Worm (Caenorhabditis elegans) whole organism, L4 larva: ENCODE data around the gene twk-3.

Experiments used
- D1046.2 ChIP-seq: fragments of 200-800 bp; sonication (Bioruptor generic); IDR thresholded peaks from 2 replicates; pipeline ENCODE4 v1.3.6; 2022; ENCODE audit warnings: missing genetic modification characterization, missing compliant biosample characterization
- F44E2.7 ChIP-seq: fragments of 200-800 bp; sonication (Bioruptor generic); IDR thresholded peaks from 2 replicates; pipeline ENCODE4 v2.1.2; 2022; ENCODE audit warnings: missing genetic modification characterization, missing compliant biosample characterization
- T20F7.1 ChIP-seq: fragments of 200-800 bp; sonication (Bioruptor generic); optimal IDR thresholded peaks from 2 replicates; lab custom pipeline; 2018; ENCODE audit warnings: mild to moderate bottlenecking, missing genetic modification characterization, missing compliant biosample characterization
- ZK546.5 ChIP-seq, 2 experiments: sonication (generic microtip); optimal IDR thresholded peaks; 2 replicates each; lab custom pipeline; 2017; ENCODE audit warnings: missing biosample characterization in 2 of 2, missing genetic modification characterization in 2 of 2
- aha-1 ChIP-seq: fragments of 150-350 bp; peaks from one replicate; lab custom pipeline; 2014; ENCODE audit warnings: missing biosample characterization, missing genetic modification characterization
- ceh-20 ChIP-seq: fragments of 200-800 bp; sonication (Bioruptor generic); IDR thresholded peaks from 2 replicates; pipeline ENCODE4 v1.3.6; 2022; ENCODE audit warnings: missing genetic modification reagents, missing genetic modification characterization, missing compliant biosample characterization
- ceh-28 ChIP-seq: fragments of 150-350 bp; optimal IDR thresholded peaks from 2 replicates; lab custom pipeline; 2014; ENCODE audit warnings: missing biosample characterization, missing genetic modification reagents, missing genetic modification characterization
- ces-1 ChIP-seq: fragments of 150-350 bp; sonication (generic microtip); optimal IDR thresholded peaks from 4 replicates; lab custom pipeline; 2014; ENCODE audit warnings: missing biosample characterization, missing genetic modification reagents, missing genetic modification characterization
- ctbp-1 ChIP-seq: fragments of 200-800 bp; sonication (Bioruptor generic); IDR thresholded peaks from 2 replicates; pipeline ENCODE4 v1.3.6; 2022; ENCODE audit warnings: missing genetic modification reagents, missing genetic modification characterization, missing compliant biosample characterization
- daf-12 ChIP-seq: fragments of 150-350 bp; optimal IDR thresholded peaks from 2 replicates; lab custom pipeline; 2014; ENCODE audit warnings: missing biosample characterization, missing genetic modification reagents, missing genetic modification characterization
- dmd-8 ChIP-seq: fragments of 200-800 bp; sonication (Bioruptor generic); IDR thresholded peaks from 2 replicates; pipeline ENCODE4 v1.3.6; 2022; ENCODE audit warnings: missing genetic modification characterization, missing compliant biosample characterization
- dmd-9 ChIP-seq: fragments of 200-800 bp; sonication (Bioruptor generic); IDR thresholded peaks from 2 replicates; pipeline ENCODE4 v1.3.6; 2022; ENCODE audit warnings: missing genetic modification reagents, missing genetic modification characterization, missing compliant biosample characterization
- egl-43 ChIP-seq: fragments of 200-800 bp; sonication (Bioruptor generic); IDR thresholded peaks from 2 replicates; pipeline ENCODE4 v1.3.6; 2022; ENCODE audit warnings: missing genetic modification reagents, missing genetic modification characterization, missing compliant biosample characterization
- fos-1 ChIP-seq: fragments of 150-350 bp; optimal IDR thresholded peaks from 2 replicates; lab custom pipeline; 2014; ENCODE audit warnings: missing biosample characterization, missing genetic modification characterization
- gei-8 ChIP-seq: fragments of 200-800 bp; sonication (Bioruptor generic); optimal IDR thresholded peaks from 2 replicates; lab custom pipeline; 2018; ENCODE audit warnings: mild to moderate bottlenecking, missing genetic modification characterization, missing compliant biosample characterization
- hif-1 ChIP-seq, 2 experiments: sonication (generic microtip); optimal IDR thresholded peaks; 2 replicates each; lab custom pipeline; 2016 to 2017; ENCODE audit warnings: missing compliant biosample characterization in 2 of 2, missing genetic modification characterization in 2 of 2, missing genetic modification reagents in 2 of 2, missing genotype in 2 of 2, mild to moderate bottlenecking in 1 of 2
- hlh-11 ChIP-seq: fragments of 200-800 bp; sonication (Bioruptor generic); optimal IDR thresholded peaks from 2 replicates; lab custom pipeline; 2018; ENCODE audit warnings: mild to moderate bottlenecking, missing genetic modification characterization, missing compliant biosample characterization
- hmg-1.1 ChIP-seq: fragments of 200-800 bp; sonication (Bioruptor generic); IDR thresholded peaks from 2 replicates; pipeline ENCODE4 v1.3.6; 2022; ENCODE audit warnings: missing genetic modification reagents, missing genetic modification characterization, missing compliant biosample characterization
- lim-7 ChIP-seq: fragments of 200-800 bp; sonication (Bioruptor generic); IDR thresholded peaks from 2 replicates; pipeline ENCODE4 v1.3.6; 2022; ENCODE audit warnings: missing genetic modification characterization, missing compliant biosample characterization
- lin-1 ChIP-seq: fragments of 200-800 bp; sonication (Bioruptor generic); IDR thresholded peaks from 2 replicates; pipeline ENCODE4 v1.3.6; 2022; ENCODE audit warnings: missing genetic modification reagents, missing genetic modification characterization, missing compliant biosample characterization
- lin-15B ChIP-seq: fragments of 150-350 bp; sonication (generic microtip); optimal IDR thresholded peaks from 3 replicates; lab custom pipeline; 2014; ENCODE audit warnings: missing biosample characterization, missing genetic modification characterization
- lin-29 ChIP-seq: fragments of 200-800 bp; sonication (Bioruptor generic); IDR thresholded peaks from 2 replicates; pipeline ENCODE4 v1.3.6; 2022; ENCODE audit warnings: missing genetic modification reagents, missing genetic modification characterization, missing compliant biosample characterization
- lsy-2 ChIP-seq, 2 experiments: fragments of 150-350 bp in 1 of 2; sonication (generic microtip) in 1 of 2; optimal IDR thresholded peaks; 2 replicates each; lab custom pipeline; 2014 to 2017; ENCODE audit warnings: missing biosample characterization in 2 of 2, missing genetic modification characterization in 2 of 2
- mdl-1 ChIP-seq, 2 experiments: fragments of 150-350 bp in 1 of 2; sonication (generic microtip) in 1 of 2; optimal IDR thresholded peaks; 2 replicates each; lab custom pipeline; 2014 to 2017; ENCODE audit warnings: missing biosample characterization in 2 of 2, missing genetic modification characterization in 2 of 2
- mes-2 ChIP-seq: sonication (generic microtip); optimal IDR thresholded peaks from 2 replicates; lab custom pipeline; 2016; ENCODE audit warnings: missing genotype, mild to moderate bottlenecking, missing genetic modification characterization, missing compliant biosample characterization; ENCODE audit not compliant: poor library complexity, severe bottlenecking
- mxl-3 ChIP-seq: fragments of 200-800 bp; sonication (Bioruptor generic); optimal IDR thresholded peaks from 2 replicates; lab custom pipeline; 2018; ENCODE audit warnings: mild to moderate bottlenecking, missing genetic modification characterization, missing compliant biosample characterization
- nhr-102 ChIP-seq: sonication (generic microtip); optimal IDR thresholded peaks from 2 replicates; lab custom pipeline; 2016; ENCODE audit warnings: mild to moderate bottlenecking, missing genetic modification characterization, moderate library complexity, missing compliant biosample characterization
- nhr-11 ChIP-seq: fragments of 150-350 bp; optimal IDR thresholded peaks from 2 replicates; lab custom pipeline; 2014; ENCODE audit warnings: missing biosample characterization, missing genetic modification characterization
- nhr-25 ChIP-seq: sonication (generic microtip); optimal IDR thresholded peaks from 2 replicates; lab custom pipeline; 2017; ENCODE audit warnings: missing genetic modification characterization, mild to moderate bottlenecking, missing compliant biosample characterization, antibody characterized with exemption, moderate library complexity, borderline replicate concordance; ENCODE audit not compliant: insufficient read depth
- nhr-28 ChIP-seq: fragments of 150-350 bp; optimal IDR thresholded peaks from 2 replicates; lab custom pipeline; 2014; ENCODE audit warnings: missing biosample characterization, missing genetic modification characterization
- nhr-41 ChIP-seq: fragments of 200-800 bp; sonication (Bioruptor generic); IDR thresholded peaks from 2 replicates; pipeline ENCODE4 v1.3.6; 2022; ENCODE audit warnings: missing genetic modification reagents, missing genetic modification characterization, missing compliant biosample characterization
- nhr-42 ChIP-seq: fragments of 200-800 bp; sonication (Bioruptor generic); IDR thresholded peaks from 2 replicates; pipeline ENCODE4 v1.3.6; 2022; ENCODE audit warnings: missing genetic modification characterization, missing compliant biosample characterization
- nhr-48 ChIP-seq: sonication (generic microtip); optimal IDR thresholded peaks from 2 replicates; lab custom pipeline; 2016; ENCODE audit warnings: mild to moderate bottlenecking, missing genetic modification characterization, missing compliant biosample characterization
- nhr-6 ChIP-seq: fragments of 150-350 bp; optimal IDR thresholded peaks from 2 replicates; lab custom pipeline; 2014; ENCODE audit warnings: missing biosample characterization, missing genetic modification characterization
- pha-4 ChIP-seq, 2 experiments: fragments of 150-350 bp in 1 of 2; fragments of 200-800 bp in 1 of 2; sonication (Bioruptor generic) in 1 of 2; IDR thresholded peaks in 1 of 2; optimal IDR thresholded peaks in 1 of 2; 2 replicates each; pipeline versions ENCODE4 v1.3.6 to Lab custom; 2014 to 2022; ENCODE audit warnings: missing genetic modification characterization in 2 of 2, missing genetic modification reagents in 2 of 2, missing biosample characterization in 1 of 2, missing compliant biosample characterization in 1 of 2
- saeg-2 ChIP-seq: fragments of 200-800 bp; sonication (Bioruptor generic); IDR thresholded peaks from 2 replicates; pipeline ENCODE4 v1.3.6; 2022; ENCODE audit warnings: missing genetic modification reagents, missing genetic modification characterization, missing compliant biosample characterization
- skn-1 ChIP-seq: fragments of 150-350 bp; optimal IDR thresholded peaks from 2 replicates; lab custom pipeline; 2014; ENCODE audit warnings: missing biosample characterization, missing genetic modification characterization
- snpc-4 ChIP-seq: fragments of 150-350 bp; optimal IDR thresholded peaks from 2 replicates; lab custom pipeline; 2014; ENCODE audit warnings: missing biosample characterization, missing genetic modification characterization
- spr-1 ChIP-seq: sonication (generic microtip); optimal IDR thresholded peaks from 2 replicates; lab custom pipeline; 2016; ENCODE audit warnings: mild to moderate bottlenecking, missing genetic modification characterization, missing compliant biosample characterization
- unc-62 ChIP-seq, 3 experiments: fragments of 150-350 bp in 1 of 3; sonication (generic microtip); optimal IDR thresholded peaks in 2 of 3; peaks in 1 of 3; 1 replicate in 1 of 3; 2 replicates in 2 of 3; lab custom pipeline; 2014 to 2017; ENCODE audit warnings: missing biosample characterization in 3 of 3, missing genetic modification characterization in 3 of 3, missing genetic modification reagents in 3 of 3, missing genotype in 1 of 3
- vab-7 ChIP-seq: fragments of 200-800 bp; sonication (Bioruptor generic); IDR thresholded peaks from 2 replicates; pipeline ENCODE4 v1.3.6; 2022; ENCODE audit warnings: missing genetic modification reagents, missing genetic modification characterization, missing compliant biosample characterization
- zip-2 ChIP-seq: fragments of 150-350 bp; optimal IDR thresholded peaks from 2 replicates; lab custom pipeline; 2014; ENCODE audit warnings: missing biosample characterization, missing genetic modification characterization

Gene twk-3

DNA sequence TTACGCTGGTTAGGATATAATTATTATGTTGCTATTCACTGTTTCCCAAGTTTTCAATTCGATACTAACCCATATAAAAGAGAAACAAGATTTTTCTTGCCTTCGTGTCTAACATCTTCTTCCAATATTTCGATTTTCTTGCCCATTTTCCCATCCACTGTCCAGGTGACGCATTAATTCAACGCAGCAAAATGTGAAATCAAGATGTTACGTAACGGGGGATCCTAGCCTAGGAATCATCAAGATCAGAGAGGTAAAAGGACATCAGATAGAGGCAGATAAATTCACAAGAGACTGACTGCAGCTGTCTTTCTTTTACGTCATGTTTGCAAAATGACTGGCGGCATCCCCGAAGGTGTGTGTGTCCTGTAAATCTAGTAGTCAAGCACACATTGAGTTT is 12.0 kb upstream of the twk-3 start:
- TF ChIP-seq unc-62 (GFP tag; optimal IDR thresholded peaks at IDR 0.05 in 1 of 2; lab: Kevin White, UChicago) (peak in 1 of 2 experiments; percentile 99), unc-62 (tag; optimal IDR thresholded peaks at IDR 0.05; lab: Kevin White, UChicago) (no peak), lin-29 (GFP tag; lab: Robert Waterston, UW) (no peak), aha-1 (tag; lab: Kevin White, UChicago) (peak; percentile 13)

- peak in 1 of 2 experiments; percentile 83 for TF ChIP-seq unc-62 (GFP tag; optimal IDR thresholded peaks at IDR 0.05 in 1 of 2; lab: Kevin White, UChicago)
- TF ChIP-seq unc-62 (tag; optimal IDR thresholded peaks at IDR 0.05; lab: Kevin White, UChicago) = no peak
- no peak for TF ChIP-seq lim-7
- TF ChIP-seq, all 104 proteins: peak for 1
These were observed 11.4 kb upstream of the twk-3 start for ce11 chrII:8223945-8224344.

DNA sequence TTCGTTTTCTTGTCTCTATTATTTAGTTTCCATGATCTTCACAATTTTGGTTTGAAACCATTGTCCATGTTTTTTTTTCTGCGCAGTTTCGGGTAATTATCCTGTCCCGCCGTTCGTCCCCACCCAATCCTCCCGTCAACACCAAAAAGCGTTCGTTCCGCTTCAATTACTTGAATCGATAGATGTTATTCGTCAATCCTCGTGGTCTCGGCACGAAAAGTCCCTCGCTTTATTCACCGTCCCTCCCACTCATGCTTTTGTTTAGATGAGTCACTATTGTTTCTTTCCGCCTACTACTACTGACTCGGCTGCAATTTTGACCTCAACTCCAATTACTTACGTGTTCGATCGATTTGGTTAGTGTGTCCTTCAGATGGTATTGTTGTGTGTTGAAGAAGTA is 10.8 kb upstream of the twk-3 start:
- TF ChIP-seq pha-4 (GFP tag; IDR thresholded peaks at IDR 0.05; lab: Robert Waterston, UW) (no peak), pha-4 (tag; optimal IDR thresholded peaks at IDR 0.05; lab: Kevin White, UChicago) (peak; percentile 55), ZK546.5 (tag; optimal IDR thresholded peaks at IDR 0.05; lab: Kevin White, UChicago) (no peak), nhr-42 (GFP tag; lab: Robert Waterston, UW) (no peak), T20F7.1 (no peak), mes-2 (tag; lab: Kevin White, UChicago) (no peak), nhr-25 (no peak), ceh-20 (GFP tag; lab: Robert Waterston, UW) (no peak), mxl-3 (peak; percentile 5), saeg-2 (GFP tag; lab: Robert Waterston, UW) (no peak), skn-1 (tag; lab: Kevin White, UChicago) (no peak), hif-1 (tag; optimal IDR thresholded peaks at IDR 0.05; lab: Kevin White, UChicago) (no peak), nhr-41 (GFP tag; lab: Robert Waterston, UW) (no peak), fos-1 (tag; lab: Kevin White, UChicago) (no peak), F44E2.7 (GFP tag; lab: Robert Waterston, UW) (no peak), ces-1 (GFP tag; lab: Kevin White, UChicago) (no peak), spr-1 (tag; lab: Kevin White, UChicago) (no peak), unc-62 (GFP tag; optimal IDR thresholded peaks at IDR 0.05 in 1 of 2; lab: Kevin White, UChicago) (no peak), unc-62 (tag; optimal IDR thresholded peaks at IDR 0.05; lab: Kevin White, UChicago) (no peak), ceh-28 (tag; lab: Kevin White, UChicago) (peak; percentile 3), D1046.2 (GFP tag; lab: Robert Waterston, UW) (no peak), dmd-9 (no peak), snpc-4 (tag; lab: Kevin White, UChicago) (no peak), ctbp-1 (GFP tag; lab: Robert Waterston, UW) (no peak), mdl-1 (tag; optimal IDR thresholded peaks at IDR 0.05; lab: Kevin White, UChicago) (no peak), dmd-8 (GFP tag; lab: Robert Waterston, UW) (no peak), nhr-11 (no peak), lin-1 (GFP tag; lab: Robert Waterston, UW) (no peak), vab-7 (GFP tag; lab: Robert Waterston, UW) (no peak), zip-2 (tag; lab: Kevin White, UChicago) (no peak), nhr-6 (tag; lab: Kevin White, UChicago) (peak; percentile 29), lin-15B (tag; lab: Kevin White, UChicago) (no peak), hmg-1.1 (no peak), nhr-28 (tag; lab: Kevin White, UChicago) (no peak), egl-43 (GFP tag; lab: Robert Waterston, UW) (no peak), gei-8 (GFP tag; lab: Kevin White, UChicago) (no peak), daf-12 (tag; lab: Kevin White, UChicago) (no peak), nhr-102 (tag; lab: Kevin White, UChicago) (no peak), hlh-11 (tag; lab: Kevin White, UChicago) (peak; percentile 11), nhr-48 (no peak), lsy-2 (tag; optimal IDR thresholded peaks at IDR 0.05; lab: Kevin White, UChicago) (no peak)
